Worm (Caenorhabditis elegans) whole organism, young adult: ENCODE results near the gene math-24.

Source experiments
- snpc-1.1 ChIP-seq: sonication (generic microtip); optimal IDR thresholded peaks from 2 replicates; lab custom pipeline; 2017; ENCODE audit warnings: missing genetic modification characterization, mild to moderate bottlenecking, missing compliant biosample characterization, antibody characterized with exemption, moderate library complexity, missing genotype, missing genetic modification reagents; ENCODE audit not compliant: insufficient read depth
- xnd-1 ChIP-seq: sonication (generic microtip); optimal IDR thresholded peaks from 2 replicates; lab custom pipeline; 2016; ENCODE audit warnings: missing genotype, missing genetic modification reagents, missing genetic modification characterization, missing compliant biosample characterization

Gene math-24

ce11 chrII:1949119-1949518, 49.1 kb downstream of the math-24 start (continued):
- no peak for TF ChIP-seq snpc-1.1 (tag; lab: Kevin White, UChicago)
- TF ChIP-seq xnd-1 (tag; lab: Kevin White, UChicago) = no peak
